Worm (Caenorhabditis elegans) whole organism, L4 larva: ENCODE measurements around the gene coa-7.

Source experiments
- D1046.2 ChIP-seq: fragments of 200-800 bp; sonication (Bioruptor generic); IDR thresholded peaks from 2 replicates; pipeline ENCODE4 v1.3.6; 2022; ENCODE audit warnings: missing genetic modification characterization, missing compliant biosample characterization
- F49E8.2 ChIP-seq: sonication (generic microtip); optimal IDR thresholded peaks from 2 replicates; lab custom pipeline; 2016; ENCODE audit warnings: missing compliant biosample characterization, mild to moderate bottlenecking, missing genetic modification characterization, borderline replicate concordance
- Y105C5A.15 ChIP-seq: fragments of 200-800 bp; sonication (Bioruptor generic); IDR thresholded peaks from 2 replicates; pipeline ENCODE4 v1.3.6; 2022; ENCODE audit warnings: missing genetic modification characterization, missing compliant biosample characterization
- Y48G9A.11 ChIP-seq: fragments of 200-800 bp; sonication (Bioruptor generic); IDR thresholded peaks from 2 replicates; pipeline ENCODE4 v1.3.6; 2022; ENCODE audit warnings: missing genetic modification reagents, missing genetic modification characterization, missing compliant biosample characterization
- ama-1 ChIP-seq: fragments of 150-350 bp; optimal IDR thresholded peaks from 2 replicates; lab custom pipeline; 2014; ENCODE audit warnings: inconsistent platforms, mixed read lengths
- ceh-82 ChIP-seq: sonication (generic microtip); optimal IDR thresholded peaks from 2 replicates; lab custom pipeline; 2017; ENCODE audit warnings: missing biosample characterization, missing genetic modification characterization
- daf-12 ChIP-seq: fragments of 150-350 bp; optimal IDR thresholded peaks from 2 replicates; lab custom pipeline; 2014; ENCODE audit warnings: missing biosample characterization, missing genetic modification reagents, missing genetic modification characterization
- daf-16 ChIP-seq, 3 experiments: sonication (generic microtip); optimal IDR thresholded peaks; 2 replicates each; lab custom pipeline; 2016 to 2017; ENCODE audit warnings: missing genetic modification characterization in 3 of 3, missing genetic modification reagents in 3 of 3, mild to moderate bottlenecking in 2 of 3, missing compliant biosample characterization in 2 of 3, missing biosample characterization in 1 of 3, moderate library complexity in 1 of 3
- daf-8 ChIP-seq: fragments of 200-800 bp; sonication (Bioruptor generic); IDR thresholded peaks from 2 replicates; pipeline ENCODE4 v1.3.6; 2022; ENCODE audit warnings: missing genetic modification characterization, missing compliant biosample characterization
- dpl-1 ChIP-seq: fragments of 150-350 bp; optimal IDR thresholded peaks from 2 replicates; lab custom pipeline; 2014; ENCODE audit warnings: missing biosample characterization, missing genetic modification reagents, missing genetic modification characterization
- egl-27 ChIP-seq: sonication (generic microtip); optimal IDR thresholded peaks from 3 replicates; lab custom pipeline; 2017; ENCODE audit warnings: missing biosample characterization, missing genetic modification reagents, missing genetic modification characterization
- hlh-11 ChIP-seq: fragments of 200-800 bp; sonication (Bioruptor generic); optimal IDR thresholded peaks from 2 replicates; lab custom pipeline; 2018; ENCODE audit warnings: mild to moderate bottlenecking, missing genetic modification characterization, missing compliant biosample characterization
- hmg-1.1 ChIP-seq: fragments of 200-800 bp; sonication (Bioruptor generic); IDR thresholded peaks from 2 replicates; pipeline ENCODE4 v1.3.6; 2022; ENCODE audit warnings: missing genetic modification reagents, missing genetic modification characterization, missing compliant biosample characterization
- jun-1 ChIP-seq: fragments of 150-350 bp; optimal IDR thresholded peaks from 2 replicates; lab custom pipeline; 2014; ENCODE audit warnings: missing biosample characterization, missing genetic modification reagents, missing genetic modification characterization
- lim-7 ChIP-seq: fragments of 200-800 bp; sonication (Bioruptor generic); IDR thresholded peaks from 2 replicates; pipeline ENCODE4 v1.3.6; 2022; ENCODE audit warnings: missing genetic modification characterization, missing compliant biosample characterization
- lin-1 ChIP-seq: fragments of 200-800 bp; sonication (Bioruptor generic); IDR thresholded peaks from 2 replicates; pipeline ENCODE4 v1.3.6; 2022; ENCODE audit warnings: missing genetic modification reagents, missing genetic modification characterization, missing compliant biosample characterization
- lin-29 ChIP-seq: fragments of 200-800 bp; sonication (Bioruptor generic); IDR thresholded peaks from 2 replicates; pipeline ENCODE4 v1.3.6; 2022; ENCODE audit warnings: missing genetic modification reagents, missing genetic modification characterization, missing compliant biosample characterization
- lin-38 ChIP-seq: fragments of 200-800 bp; sonication (Bioruptor generic); IDR thresholded peaks from 2 replicates; pipeline ENCODE4 v1.3.6; 2022; ENCODE audit warnings: missing genetic modification reagents, missing genetic modification characterization, missing compliant biosample characterization
- lin-39 ChIP-seq: fragments of 150-350 bp; optimal IDR thresholded peaks from 2 replicates; lab custom pipeline; 2014; ENCODE audit warnings: missing biosample characterization, missing genetic modification reagents, missing genetic modification characterization
- lsy-2 ChIP-seq, 2 experiments: fragments of 150-350 bp in 1 of 2; sonication (generic microtip) in 1 of 2; optimal IDR thresholded peaks; 2 replicates each; lab custom pipeline; 2014 to 2017; ENCODE audit warnings: missing biosample characterization in 2 of 2, missing genetic modification characterization in 2 of 2
- madf-5 ChIP-seq, 2 experiments: fragments of 200-800 bp; sonication (Bioruptor generic); IDR thresholded peaks; 2 replicates each; pipeline ENCODE4 v1.3.6; 2022; ENCODE audit warnings: missing compliant biosample characterization in 2 of 2, missing genetic modification characterization in 2 of 2
- madf-9 ChIP-seq: fragments of 200-800 bp; sonication (Bioruptor generic); conservative IDR thresholded peaks from 2 replicates; pipeline ENCODE4 v1.3.6; 2022; ENCODE audit warnings: missing genetic modification reagents, missing genetic modification characterization, missing compliant biosample characterization
- mep-1 ChIP-seq: fragments of 150-350 bp; sonication (generic microtip); optimal IDR thresholded peaks from 3 replicates; lab custom pipeline; 2014; ENCODE audit warnings: missing biosample characterization, missing genetic modification characterization
- nhr-25 ChIP-seq: sonication (generic microtip); optimal IDR thresholded peaks from 2 replicates; lab custom pipeline; 2017; ENCODE audit warnings: missing genetic modification characterization, mild to moderate bottlenecking, missing compliant biosample characterization, antibody characterized with exemption, moderate library complexity, borderline replicate concordance; ENCODE audit not compliant: insufficient read depth
- nhr-28 ChIP-seq: fragments of 150-350 bp; optimal IDR thresholded peaks from 2 replicates; lab custom pipeline; 2014; ENCODE audit warnings: missing biosample characterization, missing genetic modification characterization
- nhr-41 ChIP-seq: fragments of 200-800 bp; sonication (Bioruptor generic); IDR thresholded peaks from 2 replicates; pipeline ENCODE4 v1.3.6; 2022; ENCODE audit warnings: missing genetic modification reagents, missing genetic modification characterization, missing compliant biosample characterization
- nhr-42 ChIP-seq: fragments of 200-800 bp; sonication (Bioruptor generic); IDR thresholded peaks from 2 replicates; pipeline ENCODE4 v1.3.6; 2022; ENCODE audit warnings: missing genetic modification characterization, missing compliant biosample characterization
- nhr-48 ChIP-seq: sonication (generic microtip); optimal IDR thresholded peaks from 2 replicates; lab custom pipeline; 2016; ENCODE audit warnings: mild to moderate bottlenecking, missing genetic modification characterization, missing compliant biosample characterization
- nhr-76 ChIP-seq: fragments of 150-350 bp; optimal IDR thresholded peaks from 2 replicates; lab custom pipeline; 2014; ENCODE audit warnings: missing biosample characterization, missing genetic modification characterization
- nhr-77 ChIP-seq: fragments of 150-350 bp; optimal IDR thresholded peaks from 2 replicates; lab custom pipeline; 2014; ENCODE audit warnings: missing biosample characterization, missing genetic modification characterization
- set-16 ChIP-seq: fragments of 200-800 bp; sonication (Bioruptor generic); IDR thresholded peaks from 2 replicates; pipeline ENCODE4 v1.3.6; 2022; ENCODE audit warnings: missing genetic modification reagents, missing genetic modification characterization, missing compliant biosample characterization
- snpc-1.2 ChIP-seq: fragments of 200-800 bp; sonication (Bioruptor generic); IDR thresholded peaks from 2 replicates; pipeline ENCODE4 v1.3.6; 2022; ENCODE audit warnings: missing genetic modification reagents, missing genetic modification characterization, missing compliant biosample characterization
- tra-1 ChIP-seq: fragments of 200-800 bp; sonication (Bioruptor generic); IDR thresholded peaks from 2 replicates; pipeline ENCODE4 v1.3.6; 2022; ENCODE audit warnings: missing genetic modification reagents, missing genetic modification characterization, missing compliant biosample characterization
- unc-130 ChIP-seq: sonication (generic microtip); optimal IDR thresholded peaks from 2 replicates; lab custom pipeline; 2016; ENCODE audit warnings: missing genetic modification reagents, missing genetic modification characterization, missing compliant biosample characterization
- unc-39 ChIP-seq: sonication (generic microtip); optimal IDR thresholded peaks from 2 replicates; lab custom pipeline; 2017; ENCODE audit warnings: missing biosample characterization, missing genetic modification characterization
- unc-62 ChIP-seq, 3 experiments: fragments of 150-350 bp in 1 of 3; sonication (generic microtip); optimal IDR thresholded peaks in 2 of 3; peaks in 1 of 3; 1 replicate in 1 of 3; 2 replicates in 2 of 3; lab custom pipeline; 2014 to 2017; ENCODE audit warnings: missing biosample characterization in 3 of 3, missing genetic modification characterization in 3 of 3, missing genetic modification reagents in 3 of 3, missing genotype in 1 of 3
- zfp-3 ChIP-seq: fragments of 200-800 bp; sonication (Bioruptor generic); conservative IDR thresholded peaks from 2 replicates; pipeline ENCODE4 v1.3.6; 2022; ENCODE audit warnings: missing genetic modification reagents, missing genetic modification characterization, missing compliant biosample characterization
- ztf-11 ChIP-seq: fragments of 150-350 bp; optimal IDR thresholded peaks from 2 replicates; lab custom pipeline; 2014; ENCODE audit warnings: missing biosample characterization, missing genetic modification characterization
- ztf-7 ChIP-seq: fragments of 150-350 bp; optimal IDR thresholded peaks from 2 replicates; lab custom pipeline; 2014; ENCODE audit warnings: missing biosample characterization, missing genetic modification characterization

coa-7 gene

DNA sequence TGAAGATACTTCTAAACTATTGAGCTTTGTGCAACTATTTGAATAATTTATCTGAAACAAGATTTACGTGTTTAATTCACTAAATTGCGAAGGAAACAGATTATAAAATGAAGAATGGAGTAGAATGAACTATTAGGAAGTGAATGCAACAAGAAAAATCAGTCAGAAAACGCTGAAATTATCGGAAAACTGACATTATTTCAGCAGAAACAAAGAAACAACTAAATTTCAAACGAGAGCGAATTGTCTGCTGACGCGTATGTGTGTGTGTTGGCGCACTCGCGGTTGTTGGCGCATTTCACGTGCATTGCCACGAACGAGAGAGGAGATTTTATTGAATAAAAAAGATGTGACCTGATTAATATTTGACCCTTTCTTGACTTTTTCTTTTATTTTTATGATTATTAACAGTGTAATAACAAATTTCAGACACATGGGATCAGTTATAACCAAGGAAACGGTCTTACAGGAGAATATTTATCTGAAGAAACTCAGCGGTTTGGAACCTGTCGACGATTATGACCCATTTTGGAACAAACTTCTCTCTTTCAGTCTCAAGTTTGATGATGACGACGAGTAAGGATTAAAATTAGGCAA lies 25.0 kb upstream of the coa-7 start, which contains the start of the genes trr-1 and C47D12.2 (continued):
- TF ChIP-seq Y105C5A.15 (GFP tag; lab: Robert Waterston, UW) (no peak), set-16 (no peak), nhr-25 (tag; lab: Kevin White, UChicago) (no peak), lin-38 (GFP tag; lab: Robert Waterston, UW) (no peak), mep-1 (tag; lab: Kevin White, UChicago) (no peak), nhr-48 (tag; lab: Kevin White, UChicago) (no peak), nhr-41 (GFP tag; lab: Robert Waterston, UW) (no peak), D1046.2 (GFP tag; lab: Robert Waterston, UW) (no peak), ceh-82 (tag; lab: Kevin White, UChicago) (no peak), daf-16 (GFP tag; optimal IDR thresholded peaks at IDR 0.05; lab: Kevin White, UChicago) (no peak), daf-16 (tag; optimal IDR thresholded peaks at IDR 0.05; lab: Kevin White, UChicago) (no peak), snpc-1.2 (GFP tag; lab: Robert Waterston, UW) (no peak), daf-8 (no peak), ztf-11 (tag; lab: Kevin White, UChicago) (no peak), jun-1 (tag; lab: Kevin White, UChicago) (no peak), F49E8.2 (tag; lab: Kevin White, UChicago) (no peak), lim-7 (GFP tag; lab: Robert Waterston, UW) (no peak), nhr-76 (no peak), unc-62 (GFP tag; optimal IDR thresholded peaks at IDR 0.05 in 1 of 2; lab: Kevin White, UChicago) (peak in 1 of 2 experiments; percentile 98), unc-62 (tag; optimal IDR thresholded peaks at IDR 0.05; lab: Kevin White, UChicago) (no peak), hmg-1.1 (GFP tag; lab: Robert Waterston, UW) (peak; percentile 54; the same call in 1 of the 2 replicates), nhr-28 (tag; lab: Kevin White, UChicago) (no peak), daf-12 (no peak), zfp-3 (GFP tag; lab: Robert Waterston, UW) (no peak), lin-1 (GFP tag; lab: Robert Waterston, UW) (no peak), lin-29 (no peak), madf-9 (GFP tag; lab: Robert Waterston, UW) (no peak), tra-1 (GFP tag; lab: Robert Waterston, UW) (no peak), nhr-42 (GFP tag; lab: Robert Waterston, UW) (no peak), dpl-1 (GFP tag; lab: Kevin White, UChicago) (peak; percentile 87), nhr-77 (tag; lab: Kevin White, UChicago) (no peak), egl-27 (no peak), madf-5 (GFP tag; IDR thresholded peaks at IDR 0.05; lab: Robert Waterston, UW) (no peak), ztf-7 (tag; lab: Kevin White, UChicago) (no peak), unc-130 (GFP tag; lab: Kevin White, UChicago) (peak; percentile 14), unc-39 (tag; lab: Kevin White, UChicago) (no peak)

ce11 chrII:11658854-11659253 lies 7.9 kb upstream of the coa-7 start:
- no peak for TF ChIP-seq nhr-41 (GFP tag; lab: Robert Waterston, UW)
- no peak for TF ChIP-seq lin-39 (tag; lab: Kevin White, UChicago)
- TF ChIP-seq ama-1: no peak

DNA sequence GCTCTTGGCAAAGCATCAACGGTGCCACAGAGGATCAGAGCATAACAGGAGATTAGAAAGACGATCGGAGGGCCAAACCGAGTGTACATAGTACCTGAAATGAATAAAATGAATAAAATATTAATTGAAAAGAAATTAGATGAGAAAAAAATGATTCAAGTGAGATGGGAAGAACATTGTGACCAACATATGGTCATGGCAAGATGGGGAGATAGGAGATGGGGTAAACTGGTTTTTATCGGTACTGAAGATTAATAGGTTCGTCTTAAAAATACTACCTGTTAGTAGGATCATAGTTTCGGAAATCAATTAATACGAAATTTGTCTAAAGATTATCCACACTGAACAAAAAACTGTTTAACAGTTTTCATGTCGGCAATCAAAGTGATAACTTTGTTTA lies 6.1 kb upstream of the coa-7 start, which contains the start of gene nep-1:
nep-1 (minus strand) TSS at position 101 of the 400 bp plus-strand sequence.
- TF ChIP-seq hlh-11 (tag; lab: Kevin White, UChicago): peak; percentile 6
- TF ChIP-seq lsy-2 (tag; optimal IDR thresholded peaks at IDR 0.05; lab: Kevin White, UChicago): no peak
- peak; percentile 3 for TF ChIP-seq nhr-28 (tag; lab: Kevin White, UChicago)
- TF ChIP-seq Y48G9A.11 (GFP tag; lab: Robert Waterston, UW): no peak
- TF ChIP-seq, all 104 proteins: peak for 2
